Worm (Caenorhabditis elegans) whole organism, mixed stage, embryonic: ENCODE measurements around the gene tbc-7.

Experiments used
- M03D4.4 ChIP-seq: sonication (generic microtip); optimal IDR thresholded peaks from 2 replicates; lab custom pipeline; 2017; ENCODE audit warnings: mild to moderate bottlenecking, missing genetic modification characterization, missing compliant biosample characterization
- bed-3 ChIP-seq: fragments of 200-800 bp; sonication (Bioruptor generic); optimal IDR thresholded peaks from 3 replicates; lab custom pipeline; 2018; ENCODE audit warnings: mild to moderate bottlenecking, missing genetic modification characterization, moderate library complexity, missing compliant biosample characterization
- blmp-1 ChIP-seq: fragments of 150-350 bp; optimal IDR thresholded peaks from 2 replicates; lab custom pipeline; 2014; ENCODE audit warnings: missing biosample characterization, missing genetic modification characterization
- ceh-39 ChIP-seq: fragments of 150-350 bp; optimal IDR thresholded peaks from 2 replicates; lab custom pipeline; 2014; ENCODE audit warnings: missing biosample characterization, missing genetic modification characterization
- ceh-43 ChIP-seq: fragments of 200-800 bp; sonication (Bioruptor generic); optimal IDR thresholded peaks from 2 replicates; lab custom pipeline; 2018; ENCODE audit warnings: mild to moderate bottlenecking, missing genetic modification characterization, moderate library complexity, missing compliant biosample characterization
- ceh-83 ChIP-seq: fragments of 200-800 bp; sonication (Bioruptor generic); optimal IDR thresholded peaks from 2 replicates; lab custom pipeline; 2018; ENCODE audit warnings: mild to moderate bottlenecking, missing genetic modification characterization, missing compliant biosample characterization
- ces-1 ChIP-seq: fragments of 150-350 bp; optimal IDR thresholded peaks from 2 replicates; lab custom pipeline; 2014; ENCODE audit warnings: missing biosample characterization, missing genetic modification reagents, missing genetic modification characterization
- cnd-1 ChIP-seq: fragments of 200-800 bp; sonication (Bioruptor generic); optimal IDR thresholded peaks from 2 replicates; lab custom pipeline; 2018; ENCODE audit warnings: mild to moderate bottlenecking, missing genetic modification characterization, missing compliant biosample characterization
- elt-3 ChIP-seq: fragments of 150-350 bp; optimal IDR thresholded peaks from 2 replicates; lab custom pipeline; 2014; ENCODE audit warnings: missing biosample characterization, missing genetic modification characterization
- flh-1 ChIP-seq: fragments of 200-800 bp; sonication (Bioruptor generic); optimal IDR thresholded peaks from 2 replicates; lab custom pipeline; 2018; ENCODE audit warnings: mild to moderate bottlenecking, missing genetic modification characterization, moderate library complexity, missing compliant biosample characterization
- ham-2 ChIP-seq: fragments of 200-800 bp; sonication (Bioruptor generic); optimal IDR thresholded peaks from 2 replicates; lab custom pipeline; 2018; ENCODE audit warnings: mild to moderate bottlenecking, missing genetic modification characterization, missing compliant biosample characterization
- hlh-1 ChIP-seq: fragments of 150-350 bp; optimal IDR thresholded peaks from 2 replicates; lab custom pipeline; 2014; ENCODE audit warnings: missing biosample characterization, missing genetic modification reagents, missing genetic modification characterization
- lin-13 ChIP-seq: fragments of 150-350 bp; optimal IDR thresholded peaks from 2 replicates; lab custom pipeline; 2014; ENCODE audit warnings: missing biosample characterization, missing genetic modification characterization
- lin-32 ChIP-seq: fragments of 200-800 bp; sonication (Bioruptor generic); optimal IDR thresholded peaks from 2 replicates; lab custom pipeline; 2018; ENCODE audit warnings: mild to moderate bottlenecking, missing genetic modification characterization, missing compliant biosample characterization
- lsy-2 ChIP-seq: fragments of 150-350 bp; optimal IDR thresholded peaks from 2 replicates; lab custom pipeline; 2014; ENCODE audit warnings: missing biosample characterization, missing genetic modification characterization
- mab-5 ChIP-seq: fragments of 150-350 bp; optimal IDR thresholded peaks from 2 replicates; lab custom pipeline; 2014; ENCODE audit warnings: missing biosample characterization, missing genetic modification characterization
- mls-2 ChIP-seq: sonication (generic microtip); optimal IDR thresholded peaks from 2 replicates; lab custom pipeline; 2016; ENCODE audit warnings: mild to moderate bottlenecking, missing genetic modification characterization, moderate library complexity, missing compliant biosample characterization
- nhr-12 ChIP-seq: fragments of 150-350 bp; optimal IDR thresholded peaks from 2 replicates; lab custom pipeline; 2014; ENCODE audit warnings: missing biosample characterization, missing genetic modification characterization
- nhr-237 ChIP-seq: fragments of 150-350 bp; optimal IDR thresholded peaks from 2 replicates; lab custom pipeline; 2014; ENCODE audit warnings: missing biosample characterization, missing genetic modification characterization
- nhr-28 ChIP-seq: fragments of 150-350 bp; optimal IDR thresholded peaks from 2 replicates; lab custom pipeline; 2014; ENCODE audit warnings: missing biosample characterization, missing genetic modification characterization
- pha-4 ChIP-seq: fragments of 150-350 bp; optimal IDR thresholded peaks from 2 replicates; lab custom pipeline; 2018; ENCODE audit warnings: missing biosample characterization, missing genetic modification reagents, missing genetic modification characterization
- sem-2 ChIP-seq: fragments of 200-800 bp; sonication (Bioruptor generic); optimal IDR thresholded peaks from 2 replicates; lab custom pipeline; 2018; ENCODE audit warnings: mild to moderate bottlenecking, missing genetic modification characterization, missing compliant biosample characterization
- snpc-4 ChIP-seq: fragments of 150-350 bp; optimal IDR thresholded peaks from 2 replicates; lab custom pipeline; 2014; ENCODE audit warnings: missing biosample characterization, missing genetic modification characterization
- sptf-1 ChIP-seq: sonication (generic microtip); optimal IDR thresholded peaks from 2 replicates; lab custom pipeline; 2017; ENCODE audit warnings: mild to moderate bottlenecking, missing genetic modification characterization, moderate library complexity, missing compliant biosample characterization
- tbx-8 ChIP-seq: fragments of 200-800 bp; sonication (Bioruptor generic); optimal IDR thresholded peaks from 2 replicates; lab custom pipeline; 2018; ENCODE audit warnings: mild to moderate bottlenecking, missing genetic modification characterization, moderate library complexity, missing compliant biosample characterization
- unc-120 ChIP-seq: sonication (generic microtip); optimal IDR thresholded peaks from 2 replicates; lab custom pipeline; 2017; ENCODE audit warnings: missing genetic modification characterization, missing compliant biosample characterization; ENCODE audit not compliant: poor library complexity, severe bottlenecking
- unc-39 ChIP-seq: fragments of 150-350 bp; optimal IDR thresholded peaks from 2 replicates; lab custom pipeline; 2014; ENCODE audit warnings: missing biosample characterization, missing genetic modification characterization
- unc-62 ChIP-seq: fragments of 150-350 bp; optimal IDR thresholded peaks from 2 replicates; lab custom pipeline; 2014; ENCODE audit warnings: missing biosample characterization, missing genetic modification reagents, missing genetic modification characterization
- ztf-11 ChIP-seq: fragments of 150-350 bp; optimal IDR thresholded peaks from 2 replicates; lab custom pipeline; 2014; ENCODE audit warnings: missing biosample characterization, missing genetic modification characterization

The tbc-7 gene

DNA sequence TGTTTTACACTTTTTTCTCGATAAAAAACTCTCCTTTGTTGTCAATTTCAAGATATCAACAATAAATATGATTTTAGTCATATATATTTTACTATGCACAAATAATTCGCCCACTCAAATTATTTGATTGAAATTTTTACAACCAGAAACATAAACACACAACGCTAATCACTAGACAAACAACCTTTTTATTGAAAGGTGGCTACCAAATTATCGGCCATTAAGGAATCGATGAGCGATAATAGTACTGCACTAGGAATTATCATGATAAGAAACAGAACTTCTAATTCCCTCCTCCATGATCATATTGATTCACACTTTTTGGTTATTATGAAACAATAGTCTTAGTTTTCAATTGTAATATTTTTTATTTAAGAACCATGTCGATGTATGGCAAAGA is 24.9 kb upstream of the tbc-7 start, which contains the start of gene C42D8.1:
TSS of gene C42D8.1 (plus strand) at position 377 of the 400 bp plus-strand sequence.
- no peak for TF ChIP-seq unc-39 (tag; lab: Kevin White, UChicago)
- TF ChIP-seq bed-3 (GFP tag; lab: Kevin White, UChicago) = no peak
- TF ChIP-seq nhr-28 = no peak
- no peak for TF ChIP-seq elt-3 (tag; lab: Kevin White, UChicago)
- TF ChIP-seq, all 35 proteins: peak for 0

- TF ChIP-seq lin-13 (tag; lab: Kevin White, UChicago) = no peak
Measured at ce11 chrX:5111894-5112293, 22.2 kb upstream of the tbc-7 start.

DNA sequence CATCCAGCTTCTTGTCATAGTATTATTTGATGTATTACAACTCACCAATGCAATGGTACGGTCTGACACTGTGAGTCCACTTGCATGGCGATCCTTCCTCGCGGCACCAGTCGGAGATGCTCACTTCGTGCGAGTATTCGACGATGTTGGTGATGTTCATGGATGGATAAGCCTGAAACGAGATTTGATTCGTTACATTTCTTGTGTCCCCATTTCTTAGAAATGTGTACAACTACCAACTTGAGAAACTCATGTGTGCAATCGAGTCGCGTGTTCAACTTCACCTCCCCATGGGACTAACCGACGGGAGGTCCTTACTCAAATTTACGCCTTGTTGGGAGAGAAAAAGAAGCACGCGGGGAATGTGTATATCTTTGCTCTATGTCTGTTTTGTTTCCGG is 18.6 kb upstream of the tbc-7 start:
- TF ChIP-seq nhr-237 (tag; lab: Kevin White, UChicago) = no peak
- no peak for TF ChIP-seq M03D4.4 (tag; lab: Kevin White, UChicago)
- TF ChIP-seq nhr-12 (tag; lab: Kevin White, UChicago) = no peak
- no peak for TF ChIP-seq mls-2 (tag; lab: Kevin White, UChicago)
- TF ChIP-seq sptf-1 (tag; lab: Kevin White, UChicago) = no peak
- TF ChIP-seq pha-4 (tag; lab: Kevin White, UChicago) = no peak
- no peak for TF ChIP-seq unc-39 (tag; lab: Kevin White, UChicago)
- TF ChIP-seq flh-1 = no peak
- TF ChIP-seq unc-120 (tag; lab: Kevin White, UChicago) = no peak
- TF ChIP-seq unc-62 (GFP tag; lab: Kevin White, UChicago) = no peak

DNA sequence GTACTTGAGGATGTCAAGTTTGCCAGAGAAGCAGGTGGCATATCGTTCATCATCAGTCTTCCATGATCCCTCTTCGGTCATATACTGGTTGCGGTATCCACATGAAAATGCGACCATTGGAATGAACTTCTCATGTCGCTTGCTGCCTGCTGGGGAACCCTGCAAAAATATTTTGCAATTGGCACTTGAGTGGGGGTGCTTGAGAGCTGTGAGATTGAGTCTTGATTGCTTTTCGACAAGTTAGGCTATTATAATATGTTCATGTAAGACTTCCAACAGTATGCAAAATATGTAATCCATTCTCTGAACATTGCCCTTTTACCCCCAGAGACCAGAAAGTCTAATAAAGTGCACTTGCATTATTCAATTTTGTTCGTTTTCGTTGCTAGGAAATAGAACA is 17.9 kb upstream of the tbc-7 start:
- TF ChIP-seq ceh-39 (no peak), pha-4 (tag; lab: Kevin White, UChicago) (no peak), blmp-1 (tag; lab: Kevin White, UChicago) (no peak), elt-3 (tag; lab: Kevin White, UChicago) (no peak), sem-2 (GFP tag; lab: Kevin White, UChicago) (no peak), snpc-4 (tag; lab: Kevin White, UChicago) (no peak), mls-2 (tag; lab: Kevin White, UChicago) (no peak), cnd-1 (no peak), sptf-1 (tag; lab: Kevin White, UChicago) (no peak), tbx-8 (GFP tag; lab: Kevin White, UChicago) (no peak), bed-3 (GFP tag; lab: Kevin White, UChicago) (no peak)

DNA sequence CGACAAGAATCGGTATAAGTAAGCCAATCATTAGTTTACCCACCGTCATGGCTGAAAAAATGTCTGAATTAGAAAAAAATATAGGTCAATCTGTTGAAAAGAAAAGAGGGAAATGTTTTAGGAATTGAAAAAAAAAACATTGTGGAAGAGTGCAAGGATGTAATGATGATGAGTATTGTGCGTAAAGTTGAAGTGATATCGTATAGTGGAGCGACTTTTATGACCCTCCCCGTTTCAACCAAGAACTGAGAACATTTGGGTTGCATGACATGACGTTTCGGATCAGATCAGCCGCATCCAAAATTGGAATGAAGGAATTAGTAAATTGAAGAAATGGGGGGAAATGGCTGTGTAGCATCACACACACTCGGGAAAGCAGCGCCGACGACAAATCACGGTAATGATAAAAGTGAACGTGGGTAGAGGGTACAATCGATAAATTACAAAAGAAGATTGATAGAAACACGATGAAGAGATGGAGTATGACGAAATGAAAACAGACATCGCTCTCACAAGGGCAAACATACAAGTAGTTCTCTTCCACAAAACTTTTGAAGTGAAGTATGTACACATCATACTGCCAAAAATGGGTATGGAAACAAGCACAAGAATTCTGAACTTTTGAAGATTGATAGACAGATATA is 17.1 kb upstream of the tbc-7 start, which contains the start of gene apl-1:
TSS of gene apl-1 (minus strand) at position 51 of the 644 bp plus-strand sequence.
- TF ChIP-seq ceh-43 (no peak), sem-2 (GFP tag; lab: Kevin White, UChicago) (no peak), hlh-1 (no peak), cnd-1 (no peak), nhr-28 (no peak), blmp-1 (tag; lab: Kevin White, UChicago) (no peak), mls-2 (tag; lab: Kevin White, UChicago) (no peak), lin-13 (tag; lab: Kevin White, UChicago) (no peak), ham-2 (no peak), ceh-83 (GFP tag; lab: Kevin White, UChicago) (no peak), unc-120 (tag; lab: Kevin White, UChicago) (no peak), lin-32 (GFP tag; lab: Kevin White, UChicago) (no peak), tbx-8 (GFP tag; lab: Kevin White, UChicago) (no peak), ces-1 (no peak), unc-62 (GFP tag; lab: Kevin White, UChicago) (no peak), mab-5 (no peak), snpc-4 (tag; lab: Kevin White, UChicago) (no peak), flh-1 (no peak), lsy-2 (tag; lab: Kevin White, UChicago) (no peak), ztf-11 (tag; lab: Kevin White, UChicago) (no peak)

DNA sequence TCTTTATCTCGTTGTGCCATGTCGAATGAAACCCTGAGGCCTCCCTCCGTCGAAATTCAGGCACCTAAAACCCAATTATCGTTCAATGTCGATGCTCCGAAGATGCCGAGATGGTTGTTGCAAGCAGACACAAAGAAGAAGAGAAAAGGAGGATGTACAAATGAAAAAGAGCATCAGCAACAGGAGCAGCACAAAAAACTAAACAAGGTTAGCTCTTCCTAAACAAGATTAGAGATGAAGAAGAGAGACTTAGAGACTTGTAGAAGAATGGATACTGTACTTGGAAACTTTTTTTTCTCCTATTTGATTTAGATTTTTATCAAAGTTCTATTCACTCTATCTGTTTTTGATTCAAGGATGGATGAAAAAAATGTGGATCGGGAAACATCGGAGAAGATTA is 16.5 kb upstream of the tbc-7 start:
- TF ChIP-seq pha-4 (tag; lab: Kevin White, UChicago) (no peak), ces-1 (peak; percentile 95)
